Fruit fly (Drosophila melanogaster) S2 (cell line): ENCODE data around the gene Argl.

Experiments used
- CG8478 ChIP-seq: fragments of >200 bp; optimal IDR thresholded peaks from 2 replicates; lab custom pipeline; 2018
- CTCF ChIP-seq, 2 experiments: fragments of >200 bp; optimal IDR thresholded peaks; 2 replicates each; lab custom pipeline; 2018

dm6 chr2L:8920294-8920693 lies 21.6 kb downstream of the Argl start:
- TF ChIP-seq CTCF (optimal IDR thresholded peaks at IDR 0.05; lab: Kevin White, UChicago): no peak
- no peak for TF ChIP-seq CG8478 (lab: Kevin White, UChicago)
